Worm (Caenorhabditis elegans) whole organism, midembryonic: ENCODE data around the gene acdh-6.

Source experiments
- flt-1 ChIP-seq: fragments of 200-800 bp; sonication (Bioruptor generic); IDR thresholded peaks from 2 replicates; pipeline ENCODE4 v1.3.6; 2022; ENCODE audit warnings: missing genetic modification characterization, missing compliant biosample characterization
- tab-1 ChIP-seq: fragments of 200-800 bp; sonication (Bioruptor generic); IDR thresholded peaks from 2 replicates; pipeline ENCODE4 v1.3.6; 2022; ENCODE audit warnings: missing genetic modification characterization, missing compliant biosample characterization

ce11 chrIII:8534647-8535181 is 26.2 kb upstream of the acdh-6 start, which contains the start of gene trp-1:
- no peak for TF ChIP-seq tab-1 (GFP tag; lab: Robert Waterston, UW)
- no peak for TF ChIP-seq flt-1 (GFP tag; lab: Robert Waterston, UW)
